Worm (Caenorhabditis elegans): ENCODE data around the gene Y66C5A.1.

ce11 chrX:14415641-14416040 lies 39.7 kb downstream of the Y66C5A.1 start, which contains the start of gene F23D12.10:
- TF ChIP-seq snpc-4 (tag; optimal IDR thresholded peaks at IDR 0.05) (no peak), blmp-1 (tag; optimal IDR thresholded peaks at IDR 0.05; ENCODE audit: insufficient read depth) (no peak), skn-1 (tag; optimal IDR thresholded peaks at IDR 0.05) (no peak), nhr-10 (tag; optimal IDR thresholded peaks at IDR 0.05) (no peak), nhr-6 (tag; optimal IDR thresholded peaks at IDR 0.05) (no peak), lin-11 (tag; optimal IDR thresholded peaks at IDR 0.05) (no peak), nhr-237 (tag; optimal IDR thresholded peaks at IDR 0.05) (no peak), mbf-1 (tag; optimal IDR thresholded peaks at IDR 0.05) (no peak), ZK546.5 (tag; optimal IDR thresholded peaks at IDR 0.05) (no peak), nhr-77 (tag; optimal IDR thresholded peaks at IDR 0.05) (no peak)
